Worm (Caenorhabditis elegans): ENCODE measurements around the gene slcr-46.3.

The slcr-46.3 gene

DNA sequence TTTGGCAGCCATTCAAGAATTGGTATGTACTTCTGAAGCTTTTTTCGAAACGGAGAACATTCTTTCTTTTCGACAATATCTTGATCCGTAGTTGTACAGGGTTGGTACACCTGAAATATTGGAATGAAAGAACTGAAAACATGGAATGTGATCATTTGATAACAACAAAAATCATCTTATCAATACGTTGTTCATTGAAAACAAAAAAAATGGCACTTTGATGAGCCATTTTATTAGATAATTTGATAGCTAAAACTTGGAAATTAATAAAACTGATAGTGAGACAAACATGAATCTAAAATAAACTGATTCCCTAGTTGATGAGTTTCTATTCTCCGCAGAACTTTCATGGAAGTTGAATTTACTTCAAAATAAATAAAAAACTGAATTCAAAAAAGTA lies 51.4 kb downstream of the slcr-46.3 start:
- TF ChIP-seq elt-2 (tag; optimal IDR thresholded peaks at IDR 0.05) (peak; percentile 49), nhr-20 (tag; optimal IDR thresholded peaks at IDR 0.05) (no peak)
